Fruit fly (Drosophila melanogaster): ENCODE measurements around the gene CG13102.

DNA sequence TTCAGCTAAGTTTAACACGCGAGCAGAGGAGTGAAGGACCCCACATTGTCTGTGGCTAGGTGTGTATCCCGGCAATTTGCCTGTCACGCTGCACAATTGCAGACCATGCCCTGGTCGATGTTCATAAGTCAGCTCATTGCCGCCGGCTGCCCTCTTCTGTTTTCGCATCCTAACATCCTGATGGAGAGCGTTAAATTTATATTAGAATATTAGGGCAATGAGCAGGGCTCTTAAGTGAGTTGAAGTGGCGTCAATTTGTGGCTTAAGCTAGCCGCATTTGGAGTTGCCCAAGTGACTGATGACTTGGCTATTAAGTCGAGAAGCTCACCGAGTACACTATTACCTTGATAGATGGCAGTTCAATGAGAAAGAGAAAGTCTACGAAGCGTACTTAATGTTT is 14.2 kb downstream of the CG13102 start:
- TF ChIP-seq Myc (optimal IDR thresholded peaks at IDR 0.05) (no peak), ttk (optimal IDR thresholded peaks at IDR 0.05) (no peak), h (optimal IDR thresholded peaks at IDR 0.05) (no peak), insv (optimal IDR thresholded peaks at IDR 0.05) (no peak), psq (optimal IDR thresholded peaks at IDR 0.05) (no peak), Sin3A (optimal IDR thresholded peaks at IDR 0.05) (no peak)
